Fruit fly (Drosophila melanogaster): ENCODE measurements around the gene Hira.

The Hira gene

dm6 chrX:7734131-7734930 is 12.4 kb downstream of the Hira start, which contains the start of the genes Pdp and Rab39 (continued):
- TF ChIP-seq HLH54F (GFP tag; optimal IDR thresholded peaks at IDR 0.05), result peak; percentile 77
- TF ChIP-seq D19B (GFP tag; optimal IDR thresholded peaks at IDR 0.05), result no peak
- TF ChIP-seq CG33213 (GFP tag; optimal IDR thresholded peaks at IDR 0.05), result peak; percentile 57
- TF ChIP-seq CG17802 (tag; optimal IDR thresholded peaks at IDR 0.05), result peak; percentile 23
- no peak for TF ChIP-seq CG6254 (GFP tag; optimal IDR thresholded peaks at IDR 0.05)
- TF ChIP-seq CG18764 (GFP tag; optimal IDR thresholded peaks at IDR 0.05), result peak; percentile 67
- TF ChIP-seq Mes4 (GFP tag; optimal IDR thresholded peaks at IDR 0.05), result peak; percentile 15
- peak; percentile 55 for TF ChIP-seq seq (GFP tag; IDR thresholded peaks at IDR 0.05)
- TF ChIP-seq exex (tag; optimal IDR thresholded peaks at IDR 0.05), result no peak
- peak; percentile 54 for TF ChIP-seq Ssrp (tag; optimal IDR thresholded peaks at IDR 0.05)
- TF ChIP-seq eve (GFP tag; optimal IDR thresholded peaks at IDR 0.05), result no peak
- peak; percentile 49 for TF ChIP-seq pnt (GFP tag; optimal IDR thresholded peaks at IDR 0.05)
- no peak for TF ChIP-seq Dfd (GFP tag; optimal IDR thresholded peaks at IDR 0.05)
- peak; percentile 77 for TF ChIP-seq tin (GFP tag; optimal IDR thresholded peaks at IDR 0.05)
- TF ChIP-seq dysf (GFP tag; IDR thresholded peaks at IDR 0.05), result peak; percentile 83
- peak; percentile 75 for TF ChIP-seq CG9727 (GFP tag; optimal IDR thresholded peaks at IDR 0.05)
- peak; percentile 35 for TF ChIP-seq tx (GFP tag; optimal IDR thresholded peaks at IDR 0.05)
- no peak for TF ChIP-seq prd (optimal IDR thresholded peaks at IDR 0.05)
- peak; percentile 88 for TF ChIP-seq prd (GFP tag; IDR thresholded peaks at IDR 0.05)
- TF ChIP-seq Opbp (GFP tag; IDR thresholded peaks at IDR 0.05; ENCODE audit: partially characterized antibody), result peak; percentile 86
- TF ChIP-seq Xrp1 (GFP tag; IDR thresholded peaks at IDR 0.05), result peak; percentile 83
- TF ChIP-seq onecut (GFP tag; IDR thresholded peaks at IDR 0.05), result peak; percentile 63
- TF ChIP-seq CG9797 (GFP tag; optimal IDR thresholded peaks at IDR 0.05), result peak; percentile 48
- TF ChIP-seq Camta (GFP tag; optimal IDR thresholded peaks at IDR 0.05), result peak; percentile 55
- TF ChIP-seq CG18599 (GFP tag; optimal IDR thresholded peaks at IDR 0.05), result peak; percentile 81
- TF ChIP-seq NFAT (GFP tag; IDR thresholded peaks at IDR 0.05), result peak; percentile 78; the same call in 1 of the 2 replicates
- peak; percentile 86 for TF ChIP-seq CG13775 (GFP tag; optimal IDR thresholded peaks at IDR 0.05)
- TF ChIP-seq CG2712 (tag; optimal IDR thresholded peaks at IDR 0.05), result peak; percentile 77
- peak; percentile 76 for TF ChIP-seq ci (GFP tag; IDR thresholded peaks at IDR 0.05)
- peak; percentile 8 for TF ChIP-seq lbe (GFP tag; optimal IDR thresholded peaks at IDR 0.05)
- TF ChIP-seq CG12659 (GFP tag; optimal IDR thresholded peaks at IDR 0.05), result peak; percentile 76
- peak; percentile 11 for TF ChIP-seq NK7.1 (GFP tag; optimal IDR thresholded peaks at IDR 0.05)
- peak; percentile 70 for TF ChIP-seq sqz (GFP tag; optimal IDR thresholded peaks at IDR 0.05)
- TF ChIP-seq az2 (GFP tag; optimal IDR thresholded peaks at IDR 0.05), result peak; percentile 72
- peak; percentile 78 for TF ChIP-seq NfI (GFP tag; optimal IDR thresholded peaks at IDR 0.05)
- peak; percentile 69 for TF ChIP-seq CG30020 (tag; optimal IDR thresholded peaks at IDR 0.05)
- peak; percentile 80 for TF ChIP-seq Hr3 (GFP tag; optimal IDR thresholded peaks at IDR 0.05)
- peak; percentile 17 for TF ChIP-seq salm (tag; optimal IDR thresholded peaks at IDR 0.05)
- TF ChIP-seq CG8478 (optimal IDR thresholded peaks at IDR 0.05), result no peak
- TF ChIP-seq Kr (GFP tag; optimal IDR thresholded peaks at IDR 0.05), result no peak
- TF ChIP-seq Hr39 (optimal IDR thresholded peaks at IDR 0.05), result no peak
- 0 out of 3 replicates have a peak, but pooled peaks have one; percentile 55 for TF ChIP-seq gce (GFP tag; IDR thresholded peaks at IDR 0.05)
- TF ChIP-seq CG12299 (tag; optimal IDR thresholded peaks at IDR 0.05), result peak; percentile 51
- TF ChIP-seq row (GFP tag; IDR thresholded peaks at IDR 0.05), result peak; percentile 96
- peak; percentile 86 for TF ChIP-seq CG13424 (tag; optimal IDR thresholded peaks at IDR 0.05)
- TF ChIP-seq CG3065 (GFP tag; optimal IDR thresholded peaks at IDR 0.05), result peak; percentile 54
- no peak for TF ChIP-seq Neu2 (GFP tag; optimal IDR thresholded peaks at IDR 0.05; ENCODE audit: borderline replicate concordance)
- no peak for TF ChIP-seq Side (GFP tag; optimal IDR thresholded peaks at IDR 0.05)
- TF ChIP-seq bsh (GFP tag; optimal IDR thresholded peaks at IDR 0.05), result peak in 1 of 2 experiments; percentile 65
- peak; percentile 51 for TF ChIP-seq slou (GFP tag; optimal IDR thresholded peaks at IDR 0.05)
